Worm (Caenorhabditis elegans): ENCODE data around the gene lin-29.

Gene lin-29

DNA sequence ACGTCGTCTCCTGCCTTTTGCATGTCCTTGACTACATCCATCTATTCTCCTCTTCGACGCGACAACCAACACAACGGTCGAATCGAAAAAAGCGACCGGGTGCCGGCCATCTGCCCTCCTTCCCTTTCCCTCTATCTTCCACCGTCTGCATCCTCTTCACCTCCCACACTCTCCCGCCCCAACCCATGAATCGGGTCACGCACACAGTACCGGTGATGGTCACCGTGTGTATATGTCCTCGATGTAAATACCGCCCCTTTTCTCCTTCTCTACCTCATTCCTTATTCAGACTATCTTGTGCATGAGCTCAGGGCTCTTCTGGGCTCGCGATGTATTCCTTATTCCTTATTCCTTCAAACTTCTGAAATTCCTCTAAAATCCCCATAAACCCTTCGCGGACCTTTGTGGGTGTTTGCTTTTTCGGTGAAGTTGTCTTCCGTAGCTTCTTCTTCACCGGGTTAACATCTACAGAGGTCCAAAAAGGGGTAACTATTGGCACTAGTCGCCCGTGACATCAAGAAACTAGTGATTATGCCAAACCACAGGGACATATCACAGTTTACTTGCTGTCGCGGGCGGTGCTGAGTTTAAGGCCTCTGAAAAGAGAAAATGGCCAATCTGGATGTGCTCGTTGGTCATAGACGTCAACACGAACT is 45.6 kb downstream of the lin-29 start (continued):
- TF ChIP-seq hlh-4 (tag; optimal IDR thresholded peaks at IDR 0.05) (no peak), ztf-11 (tag; optimal IDR thresholded peaks at IDR 0.05) (peak in 1 of 2 experiments; percentile 50), nhr-71 (tag; optimal IDR thresholded peaks at IDR 0.05) (peak; percentile 18), zag-1 (tag; optimal IDR thresholded peaks at IDR 0.05) (no peak)

DNA sequence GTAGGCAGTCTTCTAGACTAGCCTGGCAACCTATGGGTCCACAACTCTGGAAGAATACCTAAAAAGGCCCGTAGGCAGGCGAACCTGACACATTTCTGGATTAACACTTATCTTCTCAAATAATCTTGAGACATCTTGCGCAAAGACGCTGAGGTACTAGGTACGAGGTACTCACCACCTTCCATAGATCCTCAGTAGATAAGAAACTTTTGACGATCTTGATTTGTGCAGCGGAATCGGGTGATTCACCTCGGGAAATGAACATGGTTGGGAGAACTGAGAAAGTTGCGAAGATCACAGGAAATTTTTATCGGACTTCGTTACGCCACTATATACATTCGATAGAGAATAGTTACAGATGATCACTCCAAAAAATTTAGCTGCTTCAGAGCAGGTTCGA is 47.0 kb downstream of the lin-29 start:
- TF ChIP-seq swsn-7 (tag; optimal IDR thresholded peaks at IDR 0.05) (no peak), nhr-85 (tag) (peak; percentile 69), unc-98 (GFP tag; IDR thresholded peaks at IDR 0.05) (no peak), hlh-17 (GFP tag; optimal IDR thresholded peaks at IDR 0.05; ENCODE audit: borderline replicate concordance) (no peak), nhr-237 (tag; optimal IDR thresholded peaks at IDR 0.05) (no peak), lin-14 (GFP tag; optimal IDR thresholded peaks at IDR 0.05) (peak; percentile 27), lin-39 (tag; optimal IDR thresholded peaks at IDR 0.05) (no peak), aha-1 (tag; optimal IDR thresholded peaks at IDR 0.05) (no peak)

DNA sequence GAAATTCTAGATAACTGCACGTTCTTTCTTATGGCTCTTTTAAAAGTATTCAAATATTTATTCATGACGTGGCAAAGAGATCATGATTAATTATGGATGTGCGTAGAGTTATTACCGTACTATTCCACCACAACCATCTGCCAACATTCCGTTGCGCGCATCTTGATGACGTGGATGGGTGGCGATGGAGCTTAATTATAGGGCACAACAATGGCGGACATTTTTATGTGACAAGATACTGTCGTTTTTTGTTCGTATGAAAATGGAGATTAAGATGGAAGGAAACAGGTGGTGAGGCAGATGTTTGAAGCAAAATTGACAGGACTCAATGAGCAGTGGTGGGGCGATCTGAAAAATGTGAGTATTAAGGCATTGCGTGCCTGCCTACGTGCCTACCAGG is 47.4 kb downstream of the lin-29 start:
- TF ChIP-seq nhr-28 (tag; optimal IDR thresholded peaks at IDR 0.05) = no peak
- no peak for TF ChIP-seq nhr-71 (tag; optimal IDR thresholded peaks at IDR 0.05)
- TF ChIP-seq tbx-2 (tag; optimal IDR thresholded peaks at IDR 0.05) = peak; percentile 25
- TF ChIP-seq egl-27 (tag; optimal IDR thresholded peaks at IDR 0.05) = no peak
- TF ChIP-seq unc-86 (tag; optimal IDR thresholded peaks at IDR 0.05) = peak; percentile 45
- no peak for TF ChIP-seq ama-1 (optimal IDR thresholded peaks at IDR 0.05)
- TF ChIP-seq efl-1 (optimal IDR thresholded peaks at IDR 0.05) = no peak
- peak in 1 of 2 experiments; percentile 17 for TF ChIP-seq efl-1 (GFP tag; optimal IDR thresholded peaks at IDR 0.05 in 1 of 2)
- no peak for TF ChIP-seq mep-1 (tag; optimal IDR thresholded peaks at IDR 0.05)
- peak in 1 of 2 experiments; percentile 86 for TF ChIP-seq ztf-11 (tag; optimal IDR thresholded peaks at IDR 0.05)
- no peak for TF ChIP-seq aha-1 (tag; optimal IDR thresholded peaks at IDR 0.05)
- no peak for TF ChIP-seq egl-13 (tag; optimal IDR thresholded peaks at IDR 0.05)
- no peak for TF ChIP-seq nhr-84 (tag; optimal IDR thresholded peaks at IDR 0.05)

DNA sequence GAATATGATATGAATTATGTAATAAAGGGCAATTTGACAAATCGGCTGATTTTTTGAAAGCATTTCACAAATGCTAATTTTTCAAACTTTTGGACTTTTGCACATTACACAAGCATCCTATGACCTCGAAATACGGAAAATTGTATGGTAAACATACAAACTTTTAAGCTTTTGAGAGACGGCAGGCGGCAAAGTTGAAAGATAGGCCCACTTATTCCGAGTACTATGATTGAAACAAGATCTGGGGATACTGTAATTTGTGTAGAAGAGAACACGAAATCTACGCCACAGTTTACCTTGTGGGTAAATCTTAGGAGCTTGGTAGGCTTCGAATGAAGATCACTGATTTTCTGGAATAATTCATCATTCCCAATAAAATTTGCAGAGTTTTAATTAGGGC is 51.5 kb downstream of the lin-29 start, which contains the start of gene ZK930.6:
TSS of gene ZK930.6 (plus strand) at position 301 of the 400 bp plus-strand sequence.
- TF ChIP-seq C16A3.4 (tag; optimal IDR thresholded peaks at IDR 0.05) (no peak), grh-1 (GFP tag; IDR thresholded peaks at IDR 0.05) (no peak), ceh-63 (GFP tag; optimal IDR thresholded peaks at IDR 0.05) (no peak), C34B4.2 (tag; optimal IDR thresholded peaks at IDR 0.05) (no peak), ceh-90 (tag; optimal IDR thresholded peaks at IDR 0.05) (no peak), Y116A8C.19 (tag; optimal IDR thresholded peaks at IDR 0.05; ENCODE audit: borderline replicate concordance) (no peak), rnt-1 (tag; optimal IDR thresholded peaks at IDR 0.05) (no peak), hlh-4 (tag; optimal IDR thresholded peaks at IDR 0.05) (no peak), lin-13 (GFP tag; optimal IDR thresholded peaks at IDR 0.05) (no peak), unc-130 (tag; optimal IDR thresholded peaks at IDR 0.05) (no peak), aly-2 (tag; optimal IDR thresholded peaks at IDR 0.05) (no peak), lin-35 (GFP tag; optimal IDR thresholded peaks at IDR 0.05) (no peak), pqm-1 (tag; optimal IDR thresholded peaks at IDR 0.05) (no peak), nhr-90 (tag; optimal IDR thresholded peaks at IDR 0.05; ENCODE audit: poor library complexity) (no peak), sox-4 (tag; optimal IDR thresholded peaks at IDR 0.05) (no peak), efl-3 (GFP tag; optimal IDR thresholded peaks at IDR 0.05) (no peak)
